Worm (Caenorhabditis elegans): Measurements from ENCODE around the gene fbxl-5.

- TF ChIP-seq nhr-25 (tag; optimal IDR thresholded peaks at IDR 0.05) = no peak
- no peak for TF ChIP-seq nhr-77 (tag; optimal IDR thresholded peaks at IDR 0.05)
- TF ChIP-seq nfya-1 (tag; optimal IDR thresholded peaks at IDR 0.05; ENCODE audit: insufficient read depth) = no peak
- no peak for TF ChIP-seq ztf-11 (tag; optimal IDR thresholded peaks at IDR 0.05)
- no peak for TF ChIP-seq eor-1 (tag; optimal IDR thresholded peaks at IDR 0.05)
- no peak for TF ChIP-seq nhr-23 (tag; optimal IDR thresholded peaks at IDR 0.05)
Measured at ce11 chrV:7785885-7786284, 43.2 kb downstream of the fbxl-5 start.

Measured in whole organism, L3 larva.